Worm (Caenorhabditis elegans) whole organism, midembryonic: ENCODE data around the gene paic-1.

ENCODE experiments used
- T22C8.4 ChIP-seq: fragments of 200-800 bp; sonication (Bioruptor generic); IDR thresholded peaks from 2 replicates; pipeline ENCODE4 v1.3.6; 2022; ENCODE audit warnings: missing genetic modification characterization, missing compliant biosample characterization
- cog-1 ChIP-seq: sonication (generic microtip); optimal IDR thresholded peaks from 2 replicates; lab custom pipeline; 2016; ENCODE audit warnings: missing genetic modification characterization, missing compliant biosample characterization
- flt-1 ChIP-seq: fragments of 200-800 bp; sonication (Bioruptor generic); IDR thresholded peaks from 2 replicates; pipeline ENCODE4 v1.3.6; 2022; ENCODE audit warnings: missing genetic modification characterization, missing compliant biosample characterization
- klf-2 ChIP-seq: fragments of 200-800 bp; sonication (Bioruptor generic); conservative IDR thresholded peaks from 2 replicates; pipeline ENCODE4 v1.3.6; 2022; ENCODE audit warnings: missing genetic modification reagents, missing genetic modification characterization, missing compliant biosample characterization
- med-1 ChIP-seq: sonication (generic microtip); optimal IDR thresholded peaks from 2 replicates; lab custom pipeline; 2017; ENCODE audit warnings: missing genetic modification characterization, mild to moderate bottlenecking, missing compliant biosample characterization, antibody characterized with exemption, missing genetic modification reagents; ENCODE audit not compliant: insufficient read depth
- ref-1 ChIP-seq: fragments of 200-800 bp; sonication (Bioruptor generic); conservative IDR thresholded peaks from 2 replicates; pipeline ENCODE4 v1.3.6; 2022; ENCODE audit warnings: missing genetic modification reagents, missing genetic modification characterization, missing compliant biosample characterization
- tab-1 ChIP-seq: fragments of 200-800 bp; sonication (Bioruptor generic); IDR thresholded peaks from 2 replicates; pipeline ENCODE4 v1.3.6; 2022; ENCODE audit warnings: missing genetic modification characterization, missing compliant biosample characterization
- ztf-23 ChIP-seq: fragments of 200-800 bp; sonication (Bioruptor generic); IDR thresholded peaks from 2 replicates; pipeline ENCODE4 v1.3.6; 2022; ENCODE audit warnings: missing genetic modification reagents, missing genetic modification characterization, missing compliant biosample characterization
- ztf-29 ChIP-seq: fragments of 200-800 bp; sonication (Bioruptor generic); IDR thresholded peaks from 2 replicates; pipeline ENCODE4 v1.3.6; 2022; ENCODE audit warnings: missing genetic modification reagents, missing genetic modification characterization, missing compliant biosample characterization

Gene paic-1

DNA sequence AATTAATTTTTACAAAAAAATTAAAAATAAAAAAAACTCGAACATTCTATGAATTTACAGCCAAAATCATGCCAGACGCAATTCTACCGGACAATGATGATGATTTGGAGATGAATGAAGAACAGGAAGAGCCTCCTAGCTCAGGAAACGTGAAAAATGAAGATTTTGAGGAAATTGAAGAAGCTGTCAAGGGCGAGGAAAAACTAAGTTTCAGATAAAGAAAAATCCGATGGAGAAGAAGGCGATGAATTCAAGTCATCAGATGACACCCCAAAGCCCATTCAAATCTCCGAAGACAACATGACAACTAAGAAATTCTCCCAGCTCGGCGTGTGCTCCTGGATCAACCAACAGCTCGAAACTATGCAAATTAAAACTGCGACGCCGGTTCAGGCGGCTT lies 50.6 kb downstream of the paic-1 start, which contains the start of gene Y52E8A.1:
TSS of gene Y52E8A.1 (plus strand) at position 301 of the 400 bp plus-strand sequence.
- no peak for TF ChIP-seq med-1
- TF ChIP-seq cog-1: no peak
- no peak for TF ChIP-seq flt-1 (GFP tag; lab: Robert Waterston, UW)
- TF ChIP-seq ztf-23: no peak
- TF ChIP-seq ref-1: no peak
- TF ChIP-seq T22C8.4 (GFP tag; lab: Robert Waterston, UW): no peak
- no peak for TF ChIP-seq tab-1
- TF ChIP-seq ztf-29: no peak
- TF ChIP-seq klf-2 (GFP tag; lab: Robert Waterston, UW): no peak

DNA sequence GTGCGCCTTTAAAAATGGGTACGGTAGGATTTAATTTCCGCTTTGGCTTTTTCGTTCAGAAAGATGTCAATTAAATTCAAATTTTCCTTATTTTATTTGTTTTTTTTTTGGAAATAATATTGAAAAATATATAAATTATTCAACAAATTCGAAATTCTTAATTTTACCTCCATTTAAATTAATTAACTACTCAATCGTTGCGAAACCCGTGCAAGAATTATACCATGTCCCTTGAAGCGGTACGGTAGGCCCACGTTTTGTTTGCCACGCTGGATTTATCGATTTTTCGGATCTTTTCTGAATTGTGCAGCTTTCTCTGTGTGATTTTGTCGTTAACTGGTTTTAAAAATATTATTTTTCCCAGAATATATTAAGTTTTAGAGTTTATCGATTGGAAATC lies 51.9 kb downstream of the paic-1 start, which contains the start of gene Y52E8A.2:
TSS of gene Y52E8A.2 (plus strand) at position 382 of the 400 bp plus-strand sequence.
- TF ChIP-seq ztf-29 (no peak), ref-1 (no peak), tab-1 (no peak), med-1 (no peak), ztf-23 (no peak), T22C8.4 (GFP tag; lab: Robert Waterston, UW) (no peak), cog-1 (no peak), klf-2 (GFP tag; lab: Robert Waterston, UW) (no peak), flt-1 (GFP tag; lab: Robert Waterston, UW) (no peak)
